Fruit fly (Drosophila melanogaster) whole organism, prepupa: ENCODE results near the gene Grx5.

Source experiments
- Blimp-1 ChIP-seq: fragments of 200-800 bp; sonication (Bioruptor generic); optimal IDR thresholded peaks from 3 replicates; lab custom pipeline; 2017; ENCODE audit warnings: missing biosample characterization, missing genetic modification characterization, mild to moderate bottlenecking, moderate library complexity, missing genetic modification reagents
- CG10631 ChIP-seq: fragments of 200-800 bp; sonication (Bioruptor generic); optimal IDR thresholded peaks from 2 replicates; lab custom pipeline; 2016; ENCODE audit warnings: missing biosample characterization, missing genetic modification characterization
- CG10669 ChIP-seq: fragments of 200-800 bp; sonication (Bioruptor generic); optimal IDR thresholded peaks from 3 replicates; lab custom pipeline; 2018; ENCODE audit warnings: missing biosample characterization, mild to moderate bottlenecking, missing genetic modification characterization, moderate library complexity
- CG11294 ChIP-seq: fragments of 200-800 bp; sonication (Bioruptor generic); IDR thresholded peaks from 2 replicates; pipeline ENCODE4 v1.3.6; 2022; ENCODE audit warnings: missing biosample characterization, missing genetic modification characterization
- CG11902 ChIP-seq: fragments of 200-800 bp; sonication (Bioruptor generic); optimal IDR thresholded peaks from 3 replicates; lab custom pipeline; 2016; ENCODE audit warnings: missing biosample characterization, missing genetic modification characterization
- CG15336 ChIP-seq: fragments of 200-800 bp; sonication (Bioruptor generic); IDR thresholded peaks from 2 replicates; pipeline ENCODE4 v1.3.6; 2022; ENCODE audit warnings: missing biosample characterization, missing genetic modification characterization
- CG1621 ChIP-seq: fragments of 200-800 bp; sonication (Bioruptor generic); optimal IDR thresholded peaks from 3 replicates; lab custom pipeline; 2018; ENCODE audit warnings: missing biosample characterization, mild to moderate bottlenecking, missing genetic modification characterization
- CG3032 ChIP-seq: fragments of 200-800 bp; optimal IDR thresholded peaks from 2 replicates; lab custom pipeline; 2019; ENCODE audit warnings: missing biosample characterization, mild to moderate bottlenecking, missing genetic modification characterization, moderate library complexity
- CG31627 ChIP-seq: fragments of 200-800 bp; sonication (Bioruptor generic); optimal IDR thresholded peaks from 3 replicates; lab custom pipeline; 2016; ENCODE audit warnings: missing biosample characterization, missing genetic modification characterization
- CG3919 ChIP-seq: fragments of 200-800 bp; sonication (Bioruptor generic); optimal IDR thresholded peaks from 3 replicates; lab custom pipeline; 2016; ENCODE audit warnings: missing biosample characterization, missing genetic modification characterization
- CG4318 ChIP-seq: fragments of 200-800 bp; sonication (Bioruptor generic); optimal IDR thresholded peaks from 3 replicates; lab custom pipeline; 2017; ENCODE audit warnings: missing biosample characterization, mild to moderate bottlenecking, missing genetic modification characterization
- CG6276 ChIP-seq: fragments of 200-800 bp; sonication (Bioruptor generic); optimal IDR thresholded peaks from 2 replicates; lab custom pipeline; 2017; ENCODE audit warnings: missing biosample characterization, mild to moderate bottlenecking, missing genetic modification characterization
- CG6792 ChIP-seq: fragments of 200-800 bp; sonication (Bioruptor generic); optimal IDR thresholded peaks from 3 replicates; lab custom pipeline; 2016; ENCODE audit warnings: missing biosample characterization, missing genetic modification characterization
- CG6854 ChIP-seq: fragments of 200-800 bp; sonication (Bioruptor generic); optimal IDR thresholded peaks from 2 replicates; lab custom pipeline; 2017; ENCODE audit warnings: missing biosample characterization, mild to moderate bottlenecking, missing genetic modification characterization
- CG8119 ChIP-seq: fragments of 200-800 bp; sonication (Bioruptor generic); IDR thresholded peaks from 3 replicates; pipeline ENCODE4 v1.3.6; 2022; ENCODE audit warnings: missing biosample characterization, missing genetic modification characterization
- CG8319 ChIP-seq: fragments of 200-800 bp; sonication (Bioruptor generic); optimal IDR thresholded peaks from 3 replicates; lab custom pipeline; 2016; ENCODE audit warnings: missing biosample characterization, missing genetic modification characterization
- CG8632 ChIP-seq: fragments of 200-800 bp; sonication (Bioruptor generic); optimal IDR thresholded peaks from 3 replicates; lab custom pipeline; 2016; ENCODE audit warnings: missing biosample characterization, missing genetic modification characterization
- Eip75B ChIP-seq: fragments of 200-800 bp; sonication (Bioruptor generic); optimal IDR thresholded peaks from 3 replicates; lab custom pipeline; 2016; ENCODE audit warnings: missing biosample characterization, missing genetic modification characterization
- Eip93F ChIP-seq: fragments of 200-800 bp; sonication (Bioruptor generic); optimal IDR thresholded peaks from 2 replicates; lab custom pipeline; 2016; ENCODE audit warnings: missing biosample characterization, mild to moderate bottlenecking, missing genetic modification characterization
- Ets21C ChIP-seq: fragments of 200-800 bp; sonication (Bioruptor generic); optimal IDR thresholded peaks from 3 replicates; lab custom pipeline; 2016; ENCODE audit warnings: missing biosample characterization, missing genetic modification characterization
- Ets96B ChIP-seq: fragments of 200-800 bp; optimal IDR thresholded peaks from 2 replicates; lab custom pipeline; 2019; ENCODE audit warnings: missing biosample characterization, mild to moderate bottlenecking, missing genetic modification characterization, moderate library complexity
- Hr39 ChIP-seq: fragments of 200-800 bp; sonication (Bioruptor generic); optimal IDR thresholded peaks from 2 replicates; lab custom pipeline; 2016; ENCODE audit warnings: missing biosample characterization, missing genetic modification characterization
- Hr4 ChIP-seq: fragments of 200-800 bp; sonication (Bioruptor generic); optimal IDR thresholded peaks from 3 replicates; lab custom pipeline; 2016; ENCODE audit warnings: missing biosample characterization, missing genetic modification characterization
- Lpt ChIP-seq: fragments of 200-800 bp; sonication (Bioruptor generic); optimal IDR thresholded peaks from 3 replicates; lab custom pipeline; 2016; ENCODE audit warnings: missing biosample characterization, missing genetic modification characterization
- Met ChIP-seq: fragments of 200-800 bp; sonication (Bioruptor generic); optimal IDR thresholded peaks from 3 replicates; lab custom pipeline; 2016; ENCODE audit warnings: missing biosample characterization, missing genetic modification characterization
- OdsH ChIP-seq: fragments of 200-800 bp; sonication (Bioruptor generic); optimal IDR thresholded peaks from 3 replicates; lab custom pipeline; 2016; ENCODE audit warnings: missing biosample characterization, missing genetic modification characterization
- Smox ChIP-seq: fragments of 200-800 bp; sonication (Bioruptor generic); optimal IDR thresholded peaks from 3 replicates; lab custom pipeline; 2016; ENCODE audit warnings: missing biosample characterization, missing genetic modification characterization
- Sox102F ChIP-seq: fragments of 200-800 bp; sonication (Bioruptor generic); optimal IDR thresholded peaks from 2 replicates; lab custom pipeline; 2016; ENCODE audit warnings: missing biosample characterization, mild to moderate bottlenecking, missing genetic modification characterization
- Sox14 ChIP-seq: fragments of 200-800 bp; sonication (Bioruptor generic); optimal IDR thresholded peaks from 3 replicates; lab custom pipeline; 2016; ENCODE audit warnings: missing biosample characterization, missing genetic modification characterization
- Sox15 ChIP-seq: fragments of 200-800 bp; sonication (Bioruptor generic); optimal IDR thresholded peaks from 3 replicates; lab custom pipeline; 2016; ENCODE audit warnings: missing biosample characterization, missing genetic modification characterization
- achi ChIP-seq: fragments of 200-800 bp; sonication (Bioruptor generic); optimal IDR thresholded peaks from 3 replicates; lab custom pipeline; 2016; ENCODE audit warnings: missing biosample characterization, missing genetic modification characterization
- cyc ChIP-seq: fragments of 200-800 bp; sonication (Bioruptor generic); optimal IDR thresholded peaks from 3 replicates; lab custom pipeline; 2016; ENCODE audit warnings: missing biosample characterization, missing genetic modification characterization
- dac ChIP-seq: fragments of 200-800 bp; sonication (Bioruptor generic); optimal IDR thresholded peaks from 2 replicates; lab custom pipeline; 2017; ENCODE audit warnings: missing biosample characterization, mild to moderate bottlenecking, missing genetic modification characterization
- dsx ChIP-seq: fragments of 200-800 bp; optimal IDR thresholded peaks from 3 replicates; lab custom pipeline; 2019; ENCODE audit warnings: missing biosample characterization, mild to moderate bottlenecking, missing genetic modification characterization, moderate library complexity; ENCODE audit not compliant: poor library complexity, severe bottlenecking
- eg ChIP-seq: fragments of 200-800 bp; sonication (Bioruptor generic); IDR thresholded peaks from 3 replicates; pipeline ENCODE4 v1.3.6; 2022; ENCODE audit warnings: missing biosample characterization, missing genetic modification characterization
- esn ChIP-seq: fragments of 200-800 bp; sonication (Bioruptor generic); optimal IDR thresholded peaks from 2 replicates; lab custom pipeline; 2016; ENCODE audit warnings: missing biosample characterization, mild to moderate bottlenecking, missing genetic modification characterization, moderate library complexity
- fd59A ChIP-seq: fragments of 200-800 bp; sonication (Bioruptor generic); optimal IDR thresholded peaks from 2 replicates; lab custom pipeline; 2017; ENCODE audit warnings: missing biosample characterization, mild to moderate bottlenecking, missing genetic modification characterization, missing genetic modification reagents
- fkh ChIP-seq: fragments of 200-800 bp; sonication (Bioruptor generic); optimal IDR thresholded peaks from 3 replicates; lab custom pipeline; 2017; ENCODE audit warnings: missing biosample characterization, mild to moderate bottlenecking, missing genetic modification characterization, moderate library complexity
- lz ChIP-seq: fragments of 200-800 bp; sonication (Bioruptor generic); optimal IDR thresholded peaks from 3 replicates; lab custom pipeline; 2016; ENCODE audit warnings: missing biosample characterization, missing genetic modification characterization
- net ChIP-seq: fragments of 200-800 bp; sonication (Bioruptor generic); optimal IDR thresholded peaks from 3 replicates; lab custom pipeline; 2016; ENCODE audit warnings: missing biosample characterization, missing genetic modification characterization
- pdm3 ChIP-seq: fragments of 200-800 bp; sonication (Bioruptor generic); optimal IDR thresholded peaks from 3 replicates; lab custom pipeline; 2016; ENCODE audit warnings: missing biosample characterization, missing genetic modification characterization
- salr ChIP-seq, 2 experiments: fragments of 200-800 bp; sonication (Bioruptor generic); optimal IDR thresholded peaks; 3 replicates each; lab custom pipeline; 2016 to 2018; ENCODE audit warnings: missing biosample characterization in 2 of 2, missing genetic modification characterization in 2 of 2, mild to moderate bottlenecking in 1 of 2
- spab ChIP-seq: fragments of 200-800 bp; sonication (Bioruptor generic); optimal IDR thresholded peaks from 2 replicates; lab custom pipeline; 2017; ENCODE audit warnings: missing biosample characterization, mild to moderate bottlenecking, missing genetic modification characterization, missing genetic modification reagents
- ss ChIP-seq, 2 experiments: fragments of 200-800 bp; sonication (Bioruptor generic); optimal IDR thresholded peaks; 2 replicates in 1 of 2; 3 replicates in 1 of 2; lab custom pipeline; 2017 to 2018; ENCODE audit warnings: mild to moderate bottlenecking in 2 of 2, missing biosample characterization in 2 of 2, missing genetic modification characterization in 2 of 2, moderate library complexity in 1 of 2
- svp ChIP-seq: fragments of 200-800 bp; sonication (Bioruptor generic); peaks from one replicate; lab custom pipeline; 2016; ENCODE audit warnings: missing biosample characterization, missing genetic modification characterization
- topi ChIP-seq: fragments of 200-800 bp; sonication (Bioruptor generic); optimal IDR thresholded peaks from 3 replicates; lab custom pipeline; 2016; ENCODE audit warnings: missing biosample characterization, missing genetic modification characterization
- vri ChIP-seq: fragments of 200-800 bp; sonication (Bioruptor generic); optimal IDR thresholded peaks from 3 replicates; lab custom pipeline; 2016; ENCODE audit warnings: missing biosample characterization, mild to moderate bottlenecking, missing genetic modification characterization

The Grx5 gene

DNA sequence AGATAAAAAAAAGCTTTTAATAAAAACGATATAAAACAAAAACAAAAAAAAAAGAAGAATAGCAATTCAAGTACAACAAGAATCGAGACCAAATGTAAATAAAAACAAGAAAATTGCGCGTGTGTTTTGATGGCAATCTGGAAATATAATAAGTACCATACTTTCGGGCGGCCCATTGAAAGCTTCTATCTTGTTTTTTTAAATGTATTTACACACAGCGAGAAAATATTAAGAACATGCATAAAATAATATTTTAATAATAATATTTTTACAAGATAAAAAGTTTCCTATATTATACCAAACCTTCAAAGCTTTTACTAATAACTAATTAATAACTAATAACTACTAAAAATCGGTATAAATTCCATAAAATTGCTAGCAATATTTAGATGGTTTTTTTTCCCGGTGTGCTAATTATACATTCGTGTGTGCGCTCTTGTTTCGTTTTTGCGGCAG lies 2.4 kb upstream of the Grx5 start (continued):
- TF ChIP-seq CG6854 (GFP tag; lab: Kevin White, UChicago): no peak
- TF ChIP-seq CG3919: peak; percentile 17
- TF ChIP-seq CG3032: peak; percentile 39
- TF ChIP-seq CG11902 (GFP tag; lab: Kevin White, UChicago): no peak
- TF ChIP-seq Hr39 (GFP tag; lab: Kevin White, UChicago): no peak
- TF ChIP-seq dac: no peak
- TF ChIP-seq Eip93F: no peak
- peak; percentile 52 for TF ChIP-seq fkh (GFP tag; lab: Kevin White, UChicago)
- TF ChIP-seq ss (GFP tag; optimal IDR thresholded peaks at IDR 0.05; lab: Kevin White, UChicago): peak; percentile 64 to 73
- TF ChIP-seq Ets96B: peak; percentile 48
- peak; percentile 11 for TF ChIP-seq Sox102F (GFP tag; lab: Kevin White, UChicago)
- peak; percentile 38 for TF ChIP-seq dsx (GFP tag; lab: Kevin White, UChicago)
- peak; percentile 5 for TF ChIP-seq Met (GFP tag; lab: Kevin White, UChicago)
- no peak for TF ChIP-seq CG11294 (GFP tag; lab: Robert Waterston, UW)
- peak; percentile 39 for TF ChIP-seq net (GFP tag; lab: Kevin White, UChicago)
- TF ChIP-seq Ets21C (GFP tag; lab: Kevin White, UChicago): no peak
- peak; percentile 15 for TF ChIP-seq Lpt (GFP tag; lab: Kevin White, UChicago)
- peak; percentile 20 for TF ChIP-seq CG4318 (GFP tag; lab: Kevin White, UChicago)

DNA sequence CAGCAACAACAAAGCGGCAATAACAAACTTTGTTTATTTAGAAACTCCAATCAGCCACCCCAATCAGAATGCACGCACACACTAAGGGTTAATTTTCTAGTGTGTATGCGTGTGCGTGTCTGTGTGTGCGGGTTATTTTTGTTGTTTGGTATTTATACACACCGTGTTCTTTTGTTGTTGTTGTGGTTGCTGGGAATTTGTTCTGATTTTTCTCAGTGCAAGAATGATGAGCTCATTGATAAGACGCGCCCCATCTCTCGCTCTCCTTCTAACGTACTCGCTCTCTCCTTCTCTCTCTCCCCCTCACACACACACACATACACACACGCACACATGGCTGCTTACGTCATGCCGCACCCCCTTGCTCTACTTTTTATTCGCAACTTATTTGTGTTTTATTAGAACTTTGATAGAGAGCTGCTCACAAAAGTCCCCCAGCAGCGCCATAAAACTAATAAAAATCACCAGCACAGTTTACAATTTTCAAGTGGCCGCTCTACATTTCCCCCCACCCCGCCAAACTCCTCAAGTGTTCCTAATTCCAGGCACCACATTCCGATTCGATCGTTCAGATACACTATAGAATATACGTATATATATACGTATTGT lies 1.8 kb upstream of the Grx5 start:
- no peak for TF ChIP-seq CG10669 (GFP tag; lab: Kevin White, UChicago)
- TF ChIP-seq CG1621 (tag; lab: Kevin White, UChicago): peak; percentile 28
- TF ChIP-seq lz (GFP tag; lab: Kevin White, UChicago): peak; percentile 41
- TF ChIP-seq salr (GFP tag; optimal IDR thresholded peaks at IDR 0.05; lab: Kevin White, UChicago): no peak
- no peak for TF ChIP-seq dac
- TF ChIP-seq Sox14 (GFP tag; lab: Kevin White, UChicago): peak; percentile 14
- peak; percentile 54 for TF ChIP-seq Met (GFP tag; lab: Kevin White, UChicago)
- peak; percentile 46 for TF ChIP-seq achi (GFP tag; lab: Kevin White, UChicago)
- no peak for TF ChIP-seq Sox15 (GFP tag; lab: Kevin White, UChicago)
- peak; percentile 30 for TF ChIP-seq esn (GFP tag; lab: Kevin White, UChicago)
- TF ChIP-seq svp (GFP tag; lab: Kevin White, UChicago): peak; percentile 65
- no peak for TF ChIP-seq CG8319 (GFP tag; lab: Kevin White, UChicago)
- TF ChIP-seq Hr39 (GFP tag; lab: Kevin White, UChicago): peak; percentile 53
- no peak for TF ChIP-seq Blimp-1 (GFP tag; lab: Kevin White, UChicago)
- TF ChIP-seq Ets21C (GFP tag; lab: Kevin White, UChicago): no peak
- TF ChIP-seq net (GFP tag; lab: Kevin White, UChicago): no peak
- TF ChIP-seq Smox (GFP tag; lab: Kevin White, UChicago): no peak
- TF ChIP-seq CG8632 (GFP tag; lab: Kevin White, UChicago): peak; percentile 14
- TF ChIP-seq fd59A: no peak
- TF ChIP-seq CG6276 (GFP tag; lab: Kevin White, UChicago): no peak
- peak; percentile 15 for TF ChIP-seq Sox102F (GFP tag; lab: Kevin White, UChicago)
- TF ChIP-seq dsx (GFP tag; lab: Kevin White, UChicago): no peak
- TF ChIP-seq CG6792: no peak
- no peak for TF ChIP-seq Lpt (GFP tag; lab: Kevin White, UChicago)
- TF ChIP-seq Hr4 (GFP tag; lab: Kevin White, UChicago): peak; percentile 5
- TF ChIP-seq OdsH (GFP tag; lab: Kevin White, UChicago): peak; percentile 3
- no peak for TF ChIP-seq CG4318 (GFP tag; lab: Kevin White, UChicago)
- TF ChIP-seq eg (GFP tag; lab: Robert Waterston, UW): peak; percentile 80
- no peak for TF ChIP-seq CG11902 (GFP tag; lab: Kevin White, UChicago)
- TF ChIP-seq Eip75B (GFP tag; lab: Kevin White, UChicago): peak; percentile 16
- TF ChIP-seq Ets96B: peak; percentile 13
- TF ChIP-seq CG6854 (GFP tag; lab: Kevin White, UChicago): no peak
- peak; percentile 38 for TF ChIP-seq topi (GFP tag; lab: Kevin White, UChicago)
- TF ChIP-seq CG8119 (GFP tag; lab: Robert Waterston, UW): peak; percentile 30; the same call in 2 of the 3 replicates
- peak; percentile 46 for TF ChIP-seq CG31627 (GFP tag; lab: Kevin White, UChicago)
- TF ChIP-seq vri (GFP tag; lab: Kevin White, UChicago): peak; percentile 19
- peak; percentile 35 for TF ChIP-seq CG10631 (GFP tag; lab: Kevin White, UChicago)
- peak; percentile 40 for TF ChIP-seq cyc (GFP tag; lab: Kevin White, UChicago)
- no peak for TF ChIP-seq Eip93F
- TF ChIP-seq spab: no peak
- TF ChIP-seq pdm3 (GFP tag; lab: Kevin White, UChicago): peak; percentile 44
- peak; percentile 49 for TF ChIP-seq CG15336 (GFP tag; lab: Robert Waterston, UW)
